Worm (Caenorhabditis elegans) whole organism, early embryonic: ENCODE results near the gene EGAP1.1.

Source experiments
- B0310.2 ChIP-seq: sonication (generic microtip); optimal IDR thresholded peaks from 2 replicates; lab custom pipeline; 2016; ENCODE audit warnings: mild to moderate bottlenecking, missing genetic modification characterization, missing compliant biosample characterization
- F13C5.2 ChIP-seq: sonication (generic microtip); optimal IDR thresholded peaks from 2 replicates; lab custom pipeline; 2017; ENCODE audit warnings: mild to moderate bottlenecking, missing genetic modification characterization, inconsistent platforms, missing compliant biosample characterization
- aly-1 ChIP-seq: sonication (generic microtip); optimal IDR thresholded peaks from 2 replicates; lab custom pipeline; 2016; ENCODE audit warnings: missing genetic modification characterization, missing compliant biosample characterization
- ama-1 ChIP-seq: fragments of 150-350 bp; optimal IDR thresholded peaks from 2 replicates; lab custom pipeline; 2014
- ceh-13 ChIP-seq: fragments of 200-800 bp; sonication (Bioruptor generic); optimal IDR thresholded peaks from 2 replicates; lab custom pipeline; 2018; ENCODE audit warnings: mild to moderate bottlenecking, missing genetic modification characterization, missing compliant biosample characterization
- ceh-36 ChIP-seq: sonication (generic microtip); optimal IDR thresholded peaks from 2 replicates; lab custom pipeline; 2016; ENCODE audit warnings: missing genetic modification characterization, inconsistent platforms, missing compliant biosample characterization
- ets-7 ChIP-seq: sonication (generic microtip); optimal IDR thresholded peaks from 2 replicates; lab custom pipeline; 2016; ENCODE audit warnings: missing genotype, missing genetic modification characterization, missing compliant biosample characterization
- flt-1 ChIP-seq: fragments of 200-800 bp; sonication (Bioruptor generic); IDR thresholded peaks from 2 replicates; pipeline ENCODE4 v1.3.6; 2022; ENCODE audit warnings: missing genetic modification characterization, missing compliant biosample characterization
- hmbx-1 ChIP-seq: sonication (generic microtip); optimal IDR thresholded peaks from 2 replicates; lab custom pipeline; 2016; ENCODE audit warnings: mild to moderate bottlenecking, missing genetic modification characterization, missing compliant biosample characterization
- hnd-1 ChIP-seq: sonication (generic microtip); optimal IDR thresholded peaks from 2 replicates; lab custom pipeline; 2016; ENCODE audit warnings: missing genetic modification characterization, missing compliant biosample characterization
- pes-1 ChIP-seq: fragments of 200-800 bp; sonication (Bioruptor generic); IDR thresholded peaks from 2 replicates; pipeline ENCODE4 v1.3.6; 2022; ENCODE audit warnings: missing genetic modification reagents, missing genetic modification characterization, missing compliant biosample characterization
- scrt-1 ChIP-seq: fragments of 200-800 bp; sonication (Bioruptor generic); IDR thresholded peaks from 2 replicates; pipeline ENCODE4 v1.3.6; 2022; ENCODE audit warnings: missing genetic modification characterization, missing compliant biosample characterization
- sea-1 ChIP-seq: fragments of 200-800 bp; sonication (Bioruptor generic); conservative IDR thresholded peaks from 2 replicates; pipeline ENCODE4 v1.3.6; 2022; ENCODE audit warnings: missing genetic modification characterization, missing compliant biosample characterization
- tbx-11 ChIP-seq: fragments of 200-800 bp; sonication (Bioruptor generic); IDR thresholded peaks from 2 replicates; pipeline ENCODE4 v1.3.6; 2022; ENCODE audit warnings: missing genetic modification characterization, missing compliant biosample characterization
- tbx-37 ChIP-seq: fragments of 200-800 bp; sonication (Bioruptor generic); conservative IDR thresholded peaks from 2 replicates; pipeline ENCODE4 v1.3.6; 2022; ENCODE audit warnings: missing genetic modification reagents, missing genetic modification characterization, missing compliant biosample characterization
- tra-4 ChIP-seq: sonication (generic microtip); optimal IDR thresholded peaks from 2 replicates; lab custom pipeline; 2017; ENCODE audit warnings: missing genetic modification characterization, missing compliant biosample characterization

The EGAP1.1 gene

ce11 chrIII:5921067-5921678 lies 15.8 kb downstream of the EGAP1.1 start:
- TF ChIP-seq ceh-13: no peak
- no peak for TF ChIP-seq sea-1 (GFP tag; lab: Robert Waterston, UW)

- TF ChIP-seq ceh-36 (tag; lab: Kevin White, UChicago): no peak
These were observed 17.1 kb downstream of the EGAP1.1 start, which contains the start of the genes tdo-2 and C28H8.2 for ce11 chrIII:5919799-5920387. tdo-2 (minus strand) TSS chrIII:5919955. C28H8.2 (plus strand) TSS chrIII:5920322.

ce11 chrIII:5917365-5917958 lies 19.6 kb downstream of the EGAP1.1 start:
- TF ChIP-seq sea-1 (GFP tag; lab: Robert Waterston, UW): no peak
- no peak for TF ChIP-seq tra-4 (tag; lab: Kevin White, UChicago)
- no peak for TF ChIP-seq tbx-37 (GFP tag; lab: Robert Waterston, UW)
- TF ChIP-seq ceh-13: no peak
- TF ChIP-seq flt-1: no peak
- TF ChIP-seq aly-1: no peak
- TF ChIP-seq scrt-1: no peak
- TF ChIP-seq pes-1: no peak
- TF ChIP-seq ama-1 (lab: Kevin White, UChicago): no peak
- TF ChIP-seq hnd-1 (tag; lab: Kevin White, UChicago): no peak
- TF ChIP-seq ceh-36 (tag; lab: Kevin White, UChicago): no peak
- no peak for TF ChIP-seq hmbx-1 (tag; lab: Kevin White, UChicago)
- TF ChIP-seq ets-7 (tag; lab: Kevin White, UChicago): no peak
- no peak for TF ChIP-seq tbx-11 (GFP tag; lab: Robert Waterston, UW)
- no peak for TF ChIP-seq B0310.2 (tag; lab: Kevin White, UChicago)

ce11 chrIII:5915926-5916325 lies 21.1 kb downstream of the EGAP1.1 start:
- no peak for TF ChIP-seq scrt-1

- TF ChIP-seq ceh-36 (tag; lab: Kevin White, UChicago): no peak
- TF ChIP-seq aly-1: peak; percentile 23
- no peak for TF ChIP-seq ets-7 (tag; lab: Kevin White, UChicago)
- no peak for TF ChIP-seq B0310.2 (tag; lab: Kevin White, UChicago)
- no peak for TF ChIP-seq flt-1
These were observed 22.3 kb downstream of the EGAP1.1 start for ce11 chrIII:5914717-5915116.

ce11 chrIII:5908408-5908807 lies 28.6 kb downstream of the EGAP1.1 start, which contains the start of gene C28H8.3:
C28H8.3 (plus strand) TSS chrIII:5908700.
- no peak for TF ChIP-seq tra-4 (tag; lab: Kevin White, UChicago)
- TF ChIP-seq hnd-1 (tag; lab: Kevin White, UChicago): no peak
- no peak for TF ChIP-seq tbx-11 (GFP tag; lab: Robert Waterston, UW)
- TF ChIP-seq ama-1 (lab: Kevin White, UChicago): no peak
- TF ChIP-seq ceh-36 (tag; lab: Kevin White, UChicago): no peak
- TF ChIP-seq scrt-1: no peak

- TF ChIP-seq sea-1 (GFP tag; lab: Robert Waterston, UW) (no peak), pes-1 (no peak), tbx-37 (GFP tag; lab: Robert Waterston, UW) (no peak), ama-1 (lab: Kevin White, UChicago) (no peak), ceh-36 (tag; lab: Kevin White, UChicago) (no peak), aly-1 (no peak), B0310.2 (tag; lab: Kevin White, UChicago) (no peak), scrt-1 (no peak), hnd-1 (tag; lab: Kevin White, UChicago) (no peak), tbx-11 (GFP tag; lab: Robert Waterston, UW) (no peak), ceh-13 (no peak), hmbx-1 (tag; lab: Kevin White, UChicago) (no peak), tra-4 (tag; lab: Kevin White, UChicago) (no peak)
These were observed 30.3 kb downstream of the EGAP1.1 start, which contains the start of gene erd-2.2 for ce11 chrIII:5906749-5907148. erd-2.2 (plus strand) TSS chrIII:5907049.

DNA sequence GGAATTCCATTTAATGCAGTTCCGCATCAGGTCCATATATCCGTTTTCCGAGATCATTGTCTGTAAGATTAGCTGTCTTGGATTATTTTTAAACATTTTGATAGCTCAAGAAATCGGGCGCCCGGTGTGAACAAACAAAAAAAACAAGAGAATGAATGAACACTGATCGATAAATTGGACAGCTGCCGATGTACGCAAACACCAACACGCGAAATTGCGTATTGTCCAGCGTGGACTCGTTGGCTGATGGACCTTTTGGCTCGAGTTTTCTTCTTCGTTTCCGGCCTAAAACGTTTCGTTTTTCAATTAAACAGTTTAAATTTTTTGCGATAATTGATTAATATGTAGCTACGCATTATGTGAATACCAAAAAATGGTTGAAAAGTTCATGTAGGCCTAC lies 31.0 kb downstream of the EGAP1.1 start, which contains the start of gene dpff-1:
dpff-1 (minus strand) TSS at position 288 of the 400 bp plus-strand sequence.
- TF ChIP-seq F13C5.2 (tag; lab: Kevin White, UChicago): peak; percentile 23
- no peak for TF ChIP-seq tbx-37 (GFP tag; lab: Robert Waterston, UW)

ce11 chrIII:5902558-5902957 lies 34.5 kb downstream of the EGAP1.1 start:
- no peak for TF ChIP-seq pes-1
- no peak for TF ChIP-seq ets-7 (tag; lab: Kevin White, UChicago)
- TF ChIP-seq F13C5.2 (tag; lab: Kevin White, UChicago): no peak
- TF ChIP-seq ama-1 (lab: Kevin White, UChicago): no peak
- no peak for TF ChIP-seq B0310.2 (tag; lab: Kevin White, UChicago)
